Fruit fly (Drosophila melanogaster) whole organism, prepupa: Measurements from ENCODE around the gene sif.

Experiments
- Blimp-1 ChIP-seq: fragments of 200-800 bp; sonication (Bioruptor generic); optimal IDR thresholded peaks from 3 replicates; lab custom pipeline; 2017; ENCODE audit warnings: missing biosample characterization, missing genetic modification characterization, mild to moderate bottlenecking, moderate library complexity, missing genetic modification reagents
- CG10631 ChIP-seq: fragments of 200-800 bp; sonication (Bioruptor generic); optimal IDR thresholded peaks from 2 replicates; lab custom pipeline; 2016; ENCODE audit warnings: missing biosample characterization, missing genetic modification characterization
- CG10669 ChIP-seq: fragments of 200-800 bp; sonication (Bioruptor generic); optimal IDR thresholded peaks from 3 replicates; lab custom pipeline; 2018; ENCODE audit warnings: missing biosample characterization, mild to moderate bottlenecking, missing genetic modification characterization, moderate library complexity
- CG11902 ChIP-seq: fragments of 200-800 bp; sonication (Bioruptor generic); optimal IDR thresholded peaks from 3 replicates; lab custom pipeline; 2016; ENCODE audit warnings: missing biosample characterization, missing genetic modification characterization
- CG15336 ChIP-seq: fragments of 200-800 bp; sonication (Bioruptor generic); IDR thresholded peaks from 2 replicates; pipeline ENCODE4 v1.3.6; 2022; ENCODE audit warnings: missing biosample characterization, missing genetic modification characterization
- CG3032 ChIP-seq: fragments of 200-800 bp; optimal IDR thresholded peaks from 2 replicates; lab custom pipeline; 2019; ENCODE audit warnings: missing biosample characterization, mild to moderate bottlenecking, missing genetic modification characterization, moderate library complexity
- CG31627 ChIP-seq: fragments of 200-800 bp; sonication (Bioruptor generic); optimal IDR thresholded peaks from 3 replicates; lab custom pipeline; 2016; ENCODE audit warnings: missing biosample characterization, missing genetic modification characterization
- CG32006 ChIP-seq: fragments of 200-800 bp; sonication (Bioruptor generic); optimal IDR thresholded peaks from 3 replicates; lab custom pipeline; 2017; ENCODE audit warnings: missing biosample characterization, mild to moderate bottlenecking, missing genetic modification characterization
- CG34406 ChIP-seq: fragments of 200-800 bp; sonication (Bioruptor generic); optimal IDR thresholded peaks from 3 replicates; lab custom pipeline; 2016; ENCODE audit warnings: missing biosample characterization, missing genetic modification characterization
- CG3919 ChIP-seq: fragments of 200-800 bp; sonication (Bioruptor generic); optimal IDR thresholded peaks from 3 replicates; lab custom pipeline; 2016; ENCODE audit warnings: missing biosample characterization, missing genetic modification characterization
- CG6163 ChIP-seq: fragments of 200-800 bp; sonication (Bioruptor generic); IDR thresholded peaks from 3 replicates; pipeline ENCODE4 v1.3.6; 2022; ENCODE audit warnings: missing biosample characterization, missing genetic modification characterization
- CG6276 ChIP-seq: fragments of 200-800 bp; sonication (Bioruptor generic); optimal IDR thresholded peaks from 2 replicates; lab custom pipeline; 2017; ENCODE audit warnings: missing biosample characterization, mild to moderate bottlenecking, missing genetic modification characterization
- CG6792 ChIP-seq: fragments of 200-800 bp; sonication (Bioruptor generic); optimal IDR thresholded peaks from 3 replicates; lab custom pipeline; 2016; ENCODE audit warnings: missing biosample characterization, missing genetic modification characterization
- CG6854 ChIP-seq: fragments of 200-800 bp; sonication (Bioruptor generic); optimal IDR thresholded peaks from 2 replicates; lab custom pipeline; 2017; ENCODE audit warnings: missing biosample characterization, mild to moderate bottlenecking, missing genetic modification characterization
- CG7368 ChIP-seq: fragments of 200-800 bp; sonication (Bioruptor generic); optimal IDR thresholded peaks from 3 replicates; lab custom pipeline; 2016; ENCODE audit warnings: missing biosample characterization, missing genetic modification characterization
- CG8319 ChIP-seq: fragments of 200-800 bp; sonication (Bioruptor generic); optimal IDR thresholded peaks from 3 replicates; lab custom pipeline; 2016; ENCODE audit warnings: missing biosample characterization, missing genetic modification characterization
- CG8632 ChIP-seq: fragments of 200-800 bp; sonication (Bioruptor generic); optimal IDR thresholded peaks from 3 replicates; lab custom pipeline; 2016; ENCODE audit warnings: missing biosample characterization, missing genetic modification characterization
- CG9139 ChIP-seq: fragments of 200-800 bp; sonication (Bioruptor generic); optimal IDR thresholded peaks from 3 replicates; lab custom pipeline; 2017; ENCODE audit warnings: missing biosample characterization, mild to moderate bottlenecking, missing genetic modification characterization
- Eip75B ChIP-seq: fragments of 200-800 bp; sonication (Bioruptor generic); optimal IDR thresholded peaks from 3 replicates; lab custom pipeline; 2016; ENCODE audit warnings: missing biosample characterization, missing genetic modification characterization
- Eip78C ChIP-seq: fragments of 200-800 bp; sonication (Bioruptor generic); peaks from one replicate; lab custom pipeline; 2016; ENCODE audit warnings: missing biosample characterization, missing genetic modification characterization
- Ets21C ChIP-seq: fragments of 200-800 bp; sonication (Bioruptor generic); optimal IDR thresholded peaks from 3 replicates; lab custom pipeline; 2016; ENCODE audit warnings: missing biosample characterization, missing genetic modification characterization
- Ets96B ChIP-seq: fragments of 200-800 bp; optimal IDR thresholded peaks from 2 replicates; lab custom pipeline; 2019; ENCODE audit warnings: missing biosample characterization, mild to moderate bottlenecking, missing genetic modification characterization, moderate library complexity
- Gug ChIP-seq: fragments of 200-800 bp; sonication (Bioruptor generic); IDR thresholded peaks from 2 replicates; pipeline ENCODE4 v1.3.6; 2022; ENCODE audit warnings: missing biosample characterization, missing genetic modification characterization
- Hr39 ChIP-seq: fragments of 200-800 bp; sonication (Bioruptor generic); optimal IDR thresholded peaks from 2 replicates; lab custom pipeline; 2016; ENCODE audit warnings: missing biosample characterization, missing genetic modification characterization
- Met ChIP-seq: fragments of 200-800 bp; sonication (Bioruptor generic); optimal IDR thresholded peaks from 3 replicates; lab custom pipeline; 2016; ENCODE audit warnings: missing biosample characterization, missing genetic modification characterization
- OdsH ChIP-seq: fragments of 200-800 bp; sonication (Bioruptor generic); optimal IDR thresholded peaks from 3 replicates; lab custom pipeline; 2016; ENCODE audit warnings: missing biosample characterization, missing genetic modification characterization
- Sox102F ChIP-seq: fragments of 200-800 bp; sonication (Bioruptor generic); optimal IDR thresholded peaks from 2 replicates; lab custom pipeline; 2016; ENCODE audit warnings: missing biosample characterization, mild to moderate bottlenecking, missing genetic modification characterization
- Sox14 ChIP-seq: fragments of 200-800 bp; sonication (Bioruptor generic); optimal IDR thresholded peaks from 3 replicates; lab custom pipeline; 2016; ENCODE audit warnings: missing biosample characterization, missing genetic modification characterization
- Sox15 ChIP-seq: fragments of 200-800 bp; sonication (Bioruptor generic); optimal IDR thresholded peaks from 3 replicates; lab custom pipeline; 2016; ENCODE audit warnings: missing biosample characterization, missing genetic modification characterization
- achi ChIP-seq: fragments of 200-800 bp; sonication (Bioruptor generic); optimal IDR thresholded peaks from 3 replicates; lab custom pipeline; 2016; ENCODE audit warnings: missing biosample characterization, missing genetic modification characterization
- acj6 ChIP-seq: fragments of 200-800 bp; sonication (Bioruptor generic); optimal IDR thresholded peaks from 3 replicates; lab custom pipeline; 2016; ENCODE audit warnings: missing biosample characterization, missing genetic modification characterization
- dac ChIP-seq: fragments of 200-800 bp; sonication (Bioruptor generic); optimal IDR thresholded peaks from 2 replicates; lab custom pipeline; 2017; ENCODE audit warnings: missing biosample characterization, mild to moderate bottlenecking, missing genetic modification characterization
- dsx ChIP-seq: fragments of 200-800 bp; optimal IDR thresholded peaks from 3 replicates; lab custom pipeline; 2019; ENCODE audit warnings: missing biosample characterization, mild to moderate bottlenecking, missing genetic modification characterization, moderate library complexity; ENCODE audit not compliant: poor library complexity, severe bottlenecking
- fd85E ChIP-seq: fragments of 200-800 bp; sonication (Bioruptor generic); optimal IDR thresholded peaks from 3 replicates; lab custom pipeline; 2016; ENCODE audit warnings: missing biosample characterization, missing genetic modification characterization
- fkh ChIP-seq: fragments of 200-800 bp; sonication (Bioruptor generic); optimal IDR thresholded peaks from 3 replicates; lab custom pipeline; 2017; ENCODE audit warnings: missing biosample characterization, mild to moderate bottlenecking, missing genetic modification characterization, moderate library complexity
- net ChIP-seq: fragments of 200-800 bp; sonication (Bioruptor generic); optimal IDR thresholded peaks from 3 replicates; lab custom pipeline; 2016; ENCODE audit warnings: missing biosample characterization, missing genetic modification characterization
- pdm3 ChIP-seq: fragments of 200-800 bp; sonication (Bioruptor generic); optimal IDR thresholded peaks from 3 replicates; lab custom pipeline; 2016; ENCODE audit warnings: missing biosample characterization, missing genetic modification characterization
- salr ChIP-seq, 2 experiments: fragments of 200-800 bp; sonication (Bioruptor generic); optimal IDR thresholded peaks; 3 replicates each; lab custom pipeline; 2016 to 2018; ENCODE audit warnings: missing biosample characterization in 2 of 2, missing genetic modification characterization in 2 of 2, mild to moderate bottlenecking in 1 of 2
- spab ChIP-seq: fragments of 200-800 bp; sonication (Bioruptor generic); optimal IDR thresholded peaks from 2 replicates; lab custom pipeline; 2017; ENCODE audit warnings: missing biosample characterization, mild to moderate bottlenecking, missing genetic modification characterization, missing genetic modification reagents
- ss ChIP-seq, 2 experiments: fragments of 200-800 bp; sonication (Bioruptor generic); optimal IDR thresholded peaks; 2 replicates in 1 of 2; 3 replicates in 1 of 2; lab custom pipeline; 2017 to 2018; ENCODE audit warnings: mild to moderate bottlenecking in 2 of 2, missing biosample characterization in 2 of 2, missing genetic modification characterization in 2 of 2, moderate library complexity in 1 of 2
- topi ChIP-seq: fragments of 200-800 bp; sonication (Bioruptor generic); optimal IDR thresholded peaks from 3 replicates; lab custom pipeline; 2016; ENCODE audit warnings: missing biosample characterization, missing genetic modification characterization
- vri ChIP-seq: fragments of 200-800 bp; sonication (Bioruptor generic); optimal IDR thresholded peaks from 3 replicates; lab custom pipeline; 2016; ENCODE audit warnings: missing biosample characterization, mild to moderate bottlenecking, missing genetic modification characterization

The sif gene

dm6 chr3L:5630176-5630583, 27.5 kb upstream of the sif start (continued):
- TF ChIP-seq net (GFP tag; lab: Kevin White, UChicago) (no peak), Hr39 (GFP tag; lab: Kevin White, UChicago) (peak; percentile 64), CG32006 (GFP tag; lab: Kevin White, UChicago) (peak; percentile 64), Sox14 (GFP tag; lab: Kevin White, UChicago) (peak; percentile 60), Sox102F (GFP tag; lab: Kevin White, UChicago) (peak; percentile 47), Sox15 (GFP tag; lab: Kevin White, UChicago) (no peak), CG3919 (peak; percentile 4), Eip75B (GFP tag; lab: Kevin White, UChicago) (peak; percentile 64), CG10631 (GFP tag; lab: Kevin White, UChicago) (peak; percentile 53), CG11902 (GFP tag; lab: Kevin White, UChicago) (no peak), CG10669 (GFP tag; lab: Kevin White, UChicago) (no peak), Met (GFP tag; lab: Kevin White, UChicago) (peak; percentile 61), CG8632 (GFP tag; lab: Kevin White, UChicago) (no peak), vri (GFP tag; lab: Kevin White, UChicago) (no peak), Blimp-1 (GFP tag; lab: Kevin White, UChicago) (no peak), CG6854 (GFP tag; lab: Kevin White, UChicago) (no peak), ss (GFP tag; optimal IDR thresholded peaks at IDR 0.05; lab: Kevin White, UChicago) (no peak), CG3032 (tag; lab: Kevin White, UChicago) (no peak), dac (GFP tag; lab: Kevin White, UChicago) (no peak), pdm3 (GFP tag; lab: Kevin White, UChicago) (peak; percentile 33), CG15336 (GFP tag; lab: Robert Waterston, UW) (no peak; the same call in 1 of the 2 replicates), fkh (GFP tag; lab: Kevin White, UChicago) (no peak), achi (peak; percentile 33), CG8319 (GFP tag; lab: Kevin White, UChicago) (no peak), dsx (no peak), topi (GFP tag; lab: Kevin White, UChicago) (peak; percentile 84), Gug (no peak), OdsH (GFP tag; lab: Kevin White, UChicago) (peak; percentile 29), spab (no peak), CG6792 (peak; percentile 13)

- TF ChIP-seq spab = no peak
- no peak for TF ChIP-seq CG9139
- peak; percentile 32 for TF ChIP-seq vri (GFP tag; lab: Kevin White, UChicago)
- no peak for TF ChIP-seq Gug
- TF ChIP-seq CG34406 (GFP tag; lab: Kevin White, UChicago) = no peak
- TF ChIP-seq CG7368 (GFP tag; lab: Kevin White, UChicago) = no peak
- no peak for TF ChIP-seq acj6 (GFP tag; lab: Kevin White, UChicago)
- TF ChIP-seq Sox15 (GFP tag; lab: Kevin White, UChicago) = no peak
- no peak for TF ChIP-seq Eip78C (GFP tag; lab: Kevin White, UChicago)
- no peak for TF ChIP-seq CG15336 (GFP tag; lab: Robert Waterston, UW)
- no peak for TF ChIP-seq Ets21C (GFP tag; lab: Kevin White, UChicago)
- peak; percentile 74 for TF ChIP-seq Blimp-1 (GFP tag; lab: Kevin White, UChicago)
- no peak for TF ChIP-seq Ets96B
- no peak for TF ChIP-seq CG31627
- TF ChIP-seq CG10631 (GFP tag; lab: Kevin White, UChicago) = no peak
- no peak for TF ChIP-seq CG3032 (tag; lab: Kevin White, UChicago)
- TF ChIP-seq Met (GFP tag; lab: Kevin White, UChicago) = no peak
- no peak for TF ChIP-seq salr (GFP tag; optimal IDR thresholded peaks at IDR 0.05; lab: Kevin White, UChicago)
- no peak for TF ChIP-seq CG6276
- TF ChIP-seq dac (GFP tag; lab: Kevin White, UChicago) = no peak
- peak; percentile 29 for TF ChIP-seq fkh (GFP tag; lab: Kevin White, UChicago)
- peak; percentile 44 for TF ChIP-seq CG6854 (GFP tag; lab: Kevin White, UChicago)
- TF ChIP-seq fd85E = no peak
- TF ChIP-seq CG6163 (GFP tag; lab: Robert Waterston, UW) = 0 out of 3 replicates have a peak, but pooled peaks have one; percentile 11
Measured at dm6 chr3L:5630608-5631080, 27.1 kb upstream of the sif start, which contains the start of gene Blimp-1. TSS of gene Blimp-1 (plus strand) at chr3L:5630983.
